Worm (Caenorhabditis elegans) whole organism, L1 larva: Measurements from ENCODE around the gene cah-3.

Experiments
- egl-27 ChIP-seq, 2 experiments: fragments of 150-350 bp in 1 of 2; sonication (generic microtip); optimal IDR thresholded peaks; 3 replicates each; lab custom pipeline; 2017 to 2018; ENCODE audit warnings: missing biosample characterization in 2 of 2, missing genetic modification characterization in 2 of 2, missing genetic modification reagents in 2 of 2
- nhr-237 ChIP-seq: fragments of 150-350 bp; optimal IDR thresholded peaks from 2 replicates; lab custom pipeline; 2014; ENCODE audit warnings: missing biosample characterization, missing genetic modification characterization
- rnt-1 ChIP-seq: sonication (generic microtip); optimal IDR thresholded peaks from 2 replicates; lab custom pipeline; 2016; ENCODE audit warnings: mild to moderate bottlenecking, missing genetic modification characterization, moderate library complexity, missing compliant biosample characterization
- unc-62 ChIP-seq: fragments of 150-350 bp; optimal IDR thresholded peaks from 2 replicates; lab custom pipeline; 2014; ENCODE audit warnings: missing biosample characterization, missing genetic modification reagents, missing genetic modification characterization

DNA sequence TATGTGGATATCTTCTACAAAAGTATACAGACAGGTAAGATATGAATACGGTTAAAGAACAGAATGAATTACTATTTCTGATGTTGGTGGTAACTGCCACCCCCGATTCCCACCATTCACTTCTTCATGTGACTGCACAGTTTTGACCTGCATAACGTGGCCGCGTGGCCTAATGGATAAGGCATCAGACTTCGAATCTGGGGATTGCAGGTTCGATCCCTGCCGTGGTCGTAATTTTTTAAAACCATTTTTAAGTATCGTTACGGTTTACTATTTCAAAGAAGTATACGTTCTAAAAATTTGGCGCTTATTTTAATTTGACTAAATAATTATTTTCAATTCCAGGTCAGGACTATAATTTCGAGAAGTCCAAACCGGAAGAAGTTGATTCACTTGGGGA lies 26.0 kb upstream of the cah-3 start:
- TF ChIP-seq egl-27 (tag; optimal IDR thresholded peaks at IDR 0.05; lab: Kevin White, UChicago) (no peak), rnt-1 (tag; lab: Kevin White, UChicago) (no peak), nhr-237 (tag; lab: Kevin White, UChicago) (no peak), unc-62 (no peak)
